Worm (Caenorhabditis elegans) whole organism, young adult: Measurements from ENCODE around the gene fbxa-54.

Source experiments
- C06A6.2 ChIP-seq: fragments of 200-800 bp; sonication (Bioruptor generic); conservative IDR thresholded peaks from 2 replicates; pipeline ENCODE4 v1.3.6; 2022; ENCODE audit warnings: missing genetic modification characterization, missing compliant biosample characterization
- D2030.7 ChIP-seq: fragments of 200-800 bp; sonication (Bioruptor generic); IDR thresholded peaks from 2 replicates; pipeline ENCODE4 v1.3.6; 2022; ENCODE audit warnings: missing genetic modification reagents, missing genetic modification characterization, missing compliant biosample characterization
- F22D6.2 ChIP-seq: sonication (generic microtip); optimal IDR thresholded peaks from 2 replicates; lab custom pipeline; 2016; ENCODE audit warnings: mild to moderate bottlenecking, missing genetic modification characterization, missing compliant biosample characterization
- F39B2.1 ChIP-seq: fragments of 200-800 bp; sonication (Bioruptor generic); IDR thresholded peaks from 2 replicates; pipeline ENCODE4 v1.3.6; 2022; ENCODE audit warnings: missing genetic modification reagents, missing genetic modification characterization, missing compliant biosample characterization
- F55B11.4 ChIP-seq: sonication (generic microtip); optimal IDR thresholded peaks from 2 replicates; lab custom pipeline; 2016; ENCODE audit warnings: missing compliant biosample characterization, missing genetic modification characterization, borderline replicate concordance; ENCODE audit not compliant: insufficient read depth
- F57A8.1 ChIP-seq: fragments of 200-800 bp; sonication (Bioruptor generic); optimal IDR thresholded peaks from 2 replicates; lab custom pipeline; 2018; ENCODE audit warnings: mild to moderate bottlenecking, missing genetic modification characterization, moderate library complexity, missing compliant biosample characterization
- K11D2.4 ChIP-seq: fragments of 200-800 bp; sonication (Bioruptor generic); IDR thresholded peaks from 2 replicates; pipeline ENCODE4 v1.3.6; 2022; ENCODE audit warnings: missing genetic modification reagents, missing genetic modification characterization, missing compliant biosample characterization
- T07F8.4 ChIP-seq: sonication (generic microtip); optimal IDR thresholded peaks from 2 replicates; lab custom pipeline; 2016; ENCODE audit warnings: mild to moderate bottlenecking, missing genetic modification characterization, moderate library complexity, missing compliant biosample characterization
- Y56A3A.18 ChIP-seq: fragments of 200-800 bp; sonication (Bioruptor generic); IDR thresholded peaks from 2 replicates; pipeline ENCODE4 v1.3.6; 2022; ENCODE audit warnings: missing genetic modification reagents, missing genetic modification characterization, missing compliant biosample characterization
- Y95B8A.8 ChIP-seq: fragments of 200-800 bp; sonication (Bioruptor generic); IDR thresholded peaks from 2 replicates; pipeline ENCODE4 v1.3.6; 2022; ENCODE audit warnings: missing genetic modification reagents, missing genetic modification characterization, missing compliant biosample characterization
- akir-1 ChIP-seq: fragments of 200-800 bp; sonication (Bioruptor generic); optimal IDR thresholded peaks from 2 replicates; lab custom pipeline; 2018; ENCODE audit warnings: mild to moderate bottlenecking, missing genetic modification characterization, moderate library complexity, missing compliant biosample characterization
- attf-5 ChIP-seq: fragments of 200-800 bp; sonication (Bioruptor generic); optimal IDR thresholded peaks from 2 replicates; lab custom pipeline; 2018; ENCODE audit warnings: mild to moderate bottlenecking, missing genetic modification characterization, missing compliant biosample characterization
- bed-2 ChIP-seq: fragments of 200-800 bp; sonication (Bioruptor generic); IDR thresholded peaks from 2 replicates; pipeline ENCODE4 v1.3.6; 2022; ENCODE audit warnings: missing genetic modification reagents, missing genetic modification characterization, missing compliant biosample characterization
- cebp-2 ChIP-seq: fragments of 200-800 bp; sonication (Bioruptor generic); IDR thresholded peaks from 2 replicates; pipeline ENCODE4 v1.3.6; 2022; ENCODE audit warnings: missing genetic modification characterization, missing compliant biosample characterization
- ceh-100 ChIP-seq: fragments of 200-800 bp; sonication (Bioruptor generic); IDR thresholded peaks from 2 replicates; pipeline ENCODE4 v1.3.6; 2022; ENCODE audit warnings: missing genetic modification reagents, missing genetic modification characterization, missing compliant biosample characterization
- ceh-79 ChIP-seq: sonication (generic microtip); optimal IDR thresholded peaks from 2 replicates; lab custom pipeline; 2017; ENCODE audit warnings: mild to moderate bottlenecking, missing genetic modification characterization, missing compliant biosample characterization
- ceh-91 ChIP-seq: fragments of 200-800 bp; sonication (Bioruptor generic); IDR thresholded peaks from 2 replicates; pipeline ENCODE4 v1.3.6; 2022; ENCODE audit warnings: missing genetic modification reagents, missing genetic modification characterization, missing compliant biosample characterization
- chd-7 ChIP-seq: sonication (generic microtip); optimal IDR thresholded peaks from 2 replicates; lab custom pipeline; 2016; ENCODE audit warnings: mild to moderate bottlenecking, missing genetic modification characterization, moderate library complexity, missing compliant biosample characterization
- dpff-1 ChIP-seq: sonication (generic microtip); optimal IDR thresholded peaks from 2 replicates; lab custom pipeline; 2017; ENCODE audit warnings: mild to moderate bottlenecking, missing genetic modification characterization, missing compliant biosample characterization
- egrh-3 ChIP-seq: fragments of 200-800 bp; sonication (Bioruptor generic); IDR thresholded peaks from 2 replicates; pipeline ENCODE4 v1.3.6; 2022; ENCODE audit warnings: missing genetic modification reagents, missing genetic modification characterization, missing compliant biosample characterization
- ets-4 ChIP-seq: fragments of 200-800 bp; sonication (Bioruptor generic); optimal IDR thresholded peaks from 2 replicates; lab custom pipeline; 2018; ENCODE audit warnings: mild to moderate bottlenecking, missing genetic modification characterization, missing compliant biosample characterization
- hmg-1.2 ChIP-seq: fragments of 200-800 bp; sonication (Bioruptor generic); IDR thresholded peaks from 2 replicates; pipeline ENCODE4 v1.3.6; 2022; ENCODE audit warnings: missing genetic modification reagents, missing genetic modification characterization, missing compliant biosample characterization
- hrde-1 ChIP-seq: sonication (generic microtip); optimal IDR thresholded peaks from 2 replicates; lab custom pipeline; 2016; ENCODE audit warnings: missing genetic modification characterization, mild to moderate bottlenecking, missing compliant biosample characterization, moderate library complexity, missing genotype, missing genetic modification reagents, borderline replicate concordance
- hsf-1 ChIP-seq: fragments of 200-800 bp; sonication (Bioruptor generic); IDR thresholded peaks from 2 replicates; pipeline ENCODE4 v1.3.6; 2022; ENCODE audit warnings: missing genetic modification reagents, missing genetic modification characterization, missing compliant biosample characterization
- let-607 ChIP-seq, 2 experiments: fragments of 200-800 bp in 1 of 2; sonication (Bioruptor generic) in 1 of 2; sonication (generic microtip) in 1 of 2; optimal IDR thresholded peaks; 2 replicates each; lab custom pipeline; 2016 to 2018; ENCODE audit warnings: mild to moderate bottlenecking in 2 of 2, missing compliant biosample characterization in 2 of 2, missing genetic modification characterization in 2 of 2, moderate library complexity in 2 of 2, missing genotype in 1 of 2
- lir-1 ChIP-seq: fragments of 200-800 bp; sonication (Bioruptor generic); conservative IDR thresholded peaks from 2 replicates; pipeline ENCODE4 v1.3.6; 2022; ENCODE audit warnings: missing genetic modification reagents, missing genetic modification characterization, missing compliant biosample characterization
- lsl-1 ChIP-seq: fragments of 200-800 bp; sonication (Bioruptor generic); optimal IDR thresholded peaks from 2 replicates; lab custom pipeline; 2018; ENCODE audit warnings: mild to moderate bottlenecking, missing genetic modification characterization, moderate library complexity, missing compliant biosample characterization
- madf-3 ChIP-seq: fragments of 200-800 bp; sonication (Bioruptor generic); IDR thresholded peaks from 2 replicates; pipeline ENCODE4 v1.3.6; 2022; ENCODE audit warnings: missing genetic modification reagents, missing genetic modification characterization, missing compliant biosample characterization
- madf-8 ChIP-seq: fragments of 200-800 bp; sonication (Bioruptor generic); conservative IDR thresholded peaks from 2 replicates; pipeline ENCODE4 v1.3.6; 2022; ENCODE audit warnings: missing genetic modification reagents, missing genetic modification characterization, missing compliant biosample characterization
- mxl-1 ChIP-seq: sonication (generic microtip); optimal IDR thresholded peaks from 2 replicates; lab custom pipeline; 2016; ENCODE audit warnings: missing genetic modification characterization, missing compliant biosample characterization
- nfya-1 ChIP-seq: sonication (generic microtip); optimal IDR thresholded peaks from 2 replicates; lab custom pipeline; 2017; ENCODE audit warnings: antibody characterized with exemption, missing compliant biosample characterization, missing genetic modification characterization, borderline replicate concordance; ENCODE audit not compliant: insufficient read depth
- nhr-27 ChIP-seq: fragments of 200-800 bp; sonication (Bioruptor generic); optimal IDR thresholded peaks from 2 replicates; lab custom pipeline; 2018; ENCODE audit warnings: mild to moderate bottlenecking, missing genetic modification characterization, moderate library complexity, missing compliant biosample characterization
- nhr-80 ChIP-seq: sonication (generic microtip); optimal IDR thresholded peaks from 2 replicates; lab custom pipeline; 2016; ENCODE audit warnings: missing genetic modification characterization, missing compliant biosample characterization
- sdz-38 ChIP-seq: sonication (generic microtip); optimal IDR thresholded peaks from 2 replicates; lab custom pipeline; 2016; ENCODE audit warnings: missing genotype, missing genetic modification characterization, missing compliant biosample characterization
- snpc-1.1 ChIP-seq: sonication (generic microtip); optimal IDR thresholded peaks from 2 replicates; lab custom pipeline; 2017; ENCODE audit warnings: missing genetic modification characterization, mild to moderate bottlenecking, missing compliant biosample characterization, antibody characterized with exemption, moderate library complexity, missing genotype, missing genetic modification reagents; ENCODE audit not compliant: insufficient read depth
- snpc-1.3 ChIP-seq: sonication (generic microtip); optimal IDR thresholded peaks from 2 replicates; lab custom pipeline; 2017; ENCODE audit warnings: missing genetic modification characterization, mild to moderate bottlenecking, missing compliant biosample characterization, antibody characterized with exemption, moderate library complexity, missing genotype, missing genetic modification reagents; ENCODE audit not compliant: insufficient read depth
- somi-1 ChIP-seq: fragments of 200-800 bp; sonication (Bioruptor generic); optimal IDR thresholded peaks from 2 replicates; lab custom pipeline; 2018; ENCODE audit warnings: mild to moderate bottlenecking, missing genetic modification characterization, missing compliant biosample characterization
- tbp1 ChIP-seq: fragments of 200-800 bp; sonication (Bioruptor generic); optimal IDR thresholded peaks from 2 replicates; lab custom pipeline; 2018; ENCODE audit warnings: mild to moderate bottlenecking, missing genetic modification characterization, missing compliant biosample characterization
- tbx-9 ChIP-seq: sonication (generic microtip); optimal IDR thresholded peaks from 2 replicates; lab custom pipeline; 2016; ENCODE audit warnings: borderline replicate concordance, missing genetic modification characterization, inconsistent platforms, missing compliant biosample characterization
- unc-130 ChIP-seq: sonication (generic microtip); optimal IDR thresholded peaks from 2 replicates; lab custom pipeline; 2016; ENCODE audit warnings: missing genetic modification reagents, missing genetic modification characterization, missing compliant biosample characterization
- xnd-1 ChIP-seq: sonication (generic microtip); optimal IDR thresholded peaks from 2 replicates; lab custom pipeline; 2016; ENCODE audit warnings: missing genotype, missing genetic modification reagents, missing genetic modification characterization, missing compliant biosample characterization
- zim-3 ChIP-seq: sonication (generic microtip); optimal IDR thresholded peaks from 2 replicates; lab custom pipeline; 2017; ENCODE audit warnings: mild to moderate bottlenecking, missing genetic modification characterization, moderate library complexity, missing compliant biosample characterization

fbxa-54 gene

ce11 chrIII:954553-954952 is 1.6 kb upstream of the fbxa-54 start, which contains the start of the genes T12B5.15 and T12B5.14:
Gene T12B5.15, minus strand, starts transcription at chrIII:954653.
Gene T12B5.14, plus strand, starts transcription at chrIII:954873.
- no peak for TF ChIP-seq Y56A3A.18 (GFP tag; lab: Robert Waterston, UW)
- TF ChIP-seq chd-7 (tag; lab: Kevin White, UChicago): no peak
- TF ChIP-seq attf-5: no peak
- TF ChIP-seq let-607 (tag; optimal IDR thresholded peaks at IDR 0.05; lab: Kevin White, UChicago): no peak
- TF ChIP-seq hsf-1: no peak
- TF ChIP-seq tbx-9 (tag; lab: Kevin White, UChicago): no peak
- no peak for TF ChIP-seq somi-1 (GFP tag; lab: Kevin White, UChicago)
- TF ChIP-seq zim-3: no peak
- TF ChIP-seq Y95B8A.8 (GFP tag; lab: Robert Waterston, UW): no peak
- TF ChIP-seq snpc-1.3: no peak
- no peak for TF ChIP-seq F55B11.4 (tag; lab: Kevin White, UChicago)
- no peak for TF ChIP-seq nfya-1 (tag; lab: Kevin White, UChicago)

- TF ChIP-seq akir-1 (GFP tag; lab: Kevin White, UChicago) (no peak), nhr-80 (tag; lab: Kevin White, UChicago) (peak; percentile 66), F57A8.1 (no peak), ceh-91 (GFP tag; lab: Robert Waterston, UW) (no peak), hmg-1.2 (peak; percentile 40; the same call in 1 of the 2 replicates), F55B11.4 (tag; lab: Kevin White, UChicago) (no peak)
Measured at ce11 chrIII:961948-962347, 5.8 kb downstream of the fbxa-54 start, which contains the start of gene fbxa-51. Gene fbxa-51, plus strand, starts transcription at chrIII:962269.

ce11 chrIII:964637-965036 is 8.5 kb downstream of the fbxa-54 start:
- TF ChIP-seq snpc-1.1 (tag; lab: Kevin White, UChicago) (no peak), sdz-38 (tag; lab: Kevin White, UChicago) (no peak), bed-2 (GFP tag; lab: Robert Waterston, UW) (no peak), cebp-2 (GFP tag; lab: Robert Waterston, UW) (no peak), F39B2.1 (no peak), D2030.7 (GFP tag; lab: Robert Waterston, UW) (no peak), akir-1 (GFP tag; lab: Kevin White, UChicago) (no peak), madf-8 (no peak), dpff-1 (tag; lab: Kevin White, UChicago) (no peak)

DNA sequence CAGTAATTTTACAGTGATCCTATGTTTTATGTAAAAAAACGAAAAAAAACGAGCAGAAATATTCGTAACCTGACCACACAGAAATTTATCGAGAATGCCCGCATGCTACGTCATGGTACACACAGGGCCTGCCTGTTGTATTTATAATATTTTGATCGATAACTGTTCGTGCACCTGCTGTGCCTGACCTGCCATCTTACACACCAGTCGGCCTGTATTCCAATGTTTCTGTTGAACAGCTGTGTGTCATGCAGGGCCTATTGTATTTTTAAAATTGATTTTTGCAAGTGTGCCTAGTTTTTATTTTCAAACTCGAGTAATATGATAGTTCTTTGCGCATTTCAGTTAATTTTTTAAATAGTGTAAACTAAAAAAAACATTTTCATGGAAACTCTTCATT is 10.1 kb downstream of the fbxa-54 start:
- TF ChIP-seq ceh-79 (tag; lab: Kevin White, UChicago) (no peak), mxl-1 (tag; lab: Kevin White, UChicago) (no peak), tbp1 (GFP tag; lab: Kevin White, UChicago) (no peak), F22D6.2 (tag; lab: Kevin White, UChicago) (no peak)

ce11 chrIII:970928-971327 is 14.8 kb downstream of the fbxa-54 start:
- TF ChIP-seq unc-130 (GFP tag; lab: Kevin White, UChicago): no peak
- no peak for TF ChIP-seq ets-4 (GFP tag; lab: Kevin White, UChicago)
- no peak for TF ChIP-seq C06A6.2
- no peak for TF ChIP-seq xnd-1 (tag; lab: Kevin White, UChicago)
- no peak for TF ChIP-seq nhr-27 (tag; lab: Kevin White, UChicago)
- no peak for TF ChIP-seq T07F8.4
- no peak for TF ChIP-seq nhr-80 (tag; lab: Kevin White, UChicago)
- TF ChIP-seq lir-1 (GFP tag; lab: Robert Waterston, UW): no peak
- TF ChIP-seq let-607 (tag; optimal IDR thresholded peaks at IDR 0.05; lab: Kevin White, UChicago): no peak
- no peak for TF ChIP-seq lsl-1
- TF ChIP-seq egrh-3 (GFP tag; lab: Robert Waterston, UW): peak; percentile 56; the same call in 1 of the 2 replicates
- no peak for TF ChIP-seq ceh-100
- TF ChIP-seq hrde-1: no peak
- no peak for TF ChIP-seq K11D2.4 (GFP tag; lab: Robert Waterston, UW)
- 0 out of 2 replicates have a peak, but pooled peaks have one; percentile 13 for TF ChIP-seq madf-3
